Worm (Caenorhabditis elegans): ENCODE results near the gene ttr-20.
A peak's percentile ranks its signal among the peaks of the same experiment; 100 is the strongest.

ttr-20 gene

DNA sequence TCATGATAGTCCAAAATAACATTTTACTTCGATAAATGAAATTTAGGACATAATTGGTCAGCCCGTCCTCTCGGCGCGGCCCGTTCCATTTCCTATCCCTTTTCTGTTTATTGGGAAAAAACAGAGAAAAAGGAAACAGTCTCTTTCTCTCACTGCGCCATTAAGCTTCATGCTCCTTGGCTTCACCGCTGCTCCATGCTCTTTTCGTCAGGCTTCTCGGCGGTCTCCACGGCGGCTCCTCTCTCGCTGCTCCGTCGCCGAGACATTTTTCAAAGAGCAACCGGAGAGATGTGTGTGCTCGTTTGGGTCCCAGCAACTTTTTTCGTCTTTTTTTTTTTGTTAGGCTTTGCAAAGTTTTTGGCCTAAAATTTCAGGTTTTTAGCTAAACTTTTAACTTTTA is 35.7 kb upstream of the ttr-20 start:
- TF ChIP-seq nhr-11 (tag; optimal IDR thresholded peaks at IDR 0.05) (no peak), zag-1 (tag; optimal IDR thresholded peaks at IDR 0.05) (peak; percentile 29), C34F6.9 (tag; optimal IDR thresholded peaks at IDR 0.05) (peak; percentile 40), sma-9 (GFP tag; optimal IDR thresholded peaks at IDR 0.05) (peak; percentile 36), sma-9 (tag; optimal IDR thresholded peaks at IDR 0.05) (no peak), sem-4 (tag; optimal IDR thresholded peaks at IDR 0.05) (no peak), nhr-10 (tag; optimal IDR thresholded peaks at IDR 0.05) (no peak), mdl-1 (tag; optimal IDR thresholded peaks at IDR 0.05) (peak; percentile 56 to 67)

DNA sequence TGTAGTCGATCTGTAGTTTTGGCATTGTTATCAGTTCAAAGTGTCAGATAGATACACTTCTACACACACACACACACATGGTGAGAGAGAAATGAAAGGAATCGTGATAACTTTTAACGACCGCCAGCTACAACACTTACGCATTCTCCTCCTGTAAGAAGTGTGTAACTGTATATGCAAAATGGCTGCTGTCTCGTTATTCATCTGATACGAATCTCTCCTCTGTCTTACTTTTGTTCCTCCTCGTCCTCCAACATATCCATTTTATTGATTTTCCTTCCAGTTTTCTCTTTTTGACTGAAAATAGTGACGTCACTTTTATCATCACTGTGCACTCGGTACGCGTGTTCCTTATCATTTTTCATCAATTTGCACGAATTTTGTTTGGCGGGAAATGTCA is 33.9 kb upstream of the ttr-20 start:
- peak; percentile 1 for TF ChIP-seq ama-1 (optimal IDR thresholded peaks at IDR 0.05)
- peak; percentile 64 for TF ChIP-seq fos-1 (tag; optimal IDR thresholded peaks at IDR 0.05)
- no peak for TF ChIP-seq crh-2 (tag; optimal IDR thresholded peaks at IDR 0.05)
- TF ChIP-seq sma-9 (GFP tag; optimal IDR thresholded peaks at IDR 0.05), result peak; percentile 45
- TF ChIP-seq sma-9 (tag; optimal IDR thresholded peaks at IDR 0.05), result no peak

DNA sequence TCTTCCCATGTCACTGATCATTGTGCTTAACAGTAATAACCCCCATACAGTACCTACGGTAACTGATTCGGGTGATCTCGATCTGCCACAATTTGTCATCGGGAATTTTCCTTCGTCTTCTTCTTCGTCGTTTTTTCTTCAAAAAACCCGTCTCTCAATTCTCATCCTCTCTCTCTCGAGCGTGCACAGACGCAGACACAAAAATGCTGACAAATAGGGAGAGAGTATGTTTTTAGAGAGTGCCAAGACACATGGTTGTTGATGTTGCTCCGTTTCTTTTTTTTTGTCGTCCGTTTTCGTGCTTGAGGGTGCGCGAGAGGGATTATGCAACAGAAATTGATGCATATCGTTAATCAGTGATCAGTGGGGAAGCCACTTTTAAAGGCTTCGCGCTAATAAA is 31.2 kb upstream of the ttr-20 start:
- TF ChIP-seq nhr-237 (tag; optimal IDR thresholded peaks at IDR 0.05), result no peak
- TF ChIP-seq blmp-1 (tag; optimal IDR thresholded peaks at IDR 0.05; ENCODE audit: insufficient read depth), result peak; percentile 25
- TF ChIP-seq fos-1 (tag; optimal IDR thresholded peaks at IDR 0.05), result peak; percentile 70
- no peak for TF ChIP-seq Y55F3AM.14 (GFP tag; optimal IDR thresholded peaks at IDR 0.05)
- no peak for TF ChIP-seq lin-39 (tag; optimal IDR thresholded peaks at IDR 0.05)
- no peak for TF ChIP-seq peb-1 (tag; optimal IDR thresholded peaks at IDR 0.05)
- no peak for TF ChIP-seq mab-5 (tag; optimal IDR thresholded peaks at IDR 0.05)
- peak; percentile 38 for TF ChIP-seq zag-1 (tag; optimal IDR thresholded peaks at IDR 0.05)
- peak; percentile 76 for TF ChIP-seq sma-9 (GFP tag; optimal IDR thresholded peaks at IDR 0.05)
- no peak for TF ChIP-seq sma-9 (tag; optimal IDR thresholded peaks at IDR 0.05)
- TF ChIP-seq C34F6.9 (tag; optimal IDR thresholded peaks at IDR 0.05), result peak; percentile 81
- TF ChIP-seq lsy-2 (tag; optimal IDR thresholded peaks at IDR 0.05), result peak; percentile 36 to 78
- TF ChIP-seq aly-2 (tag; optimal IDR thresholded peaks at IDR 0.05), result no peak
- peak; percentile 82 for TF ChIP-seq ama-1 (optimal IDR thresholded peaks at IDR 0.05)
- peak; percentile 100 for TF ChIP-seq skn-1 (tag; optimal IDR thresholded peaks at IDR 0.05)
- TF ChIP-seq unc-62 (GFP tag; optimal IDR thresholded peaks at IDR 0.05), result no peak
- no peak for TF ChIP-seq R02D3.7 (tag; optimal IDR thresholded peaks at IDR 0.05)
- peak; percentile 85 for TF ChIP-seq nhr-129 (tag; optimal IDR thresholded peaks at IDR 0.05)
- TF ChIP-seq lin-13 (GFP tag; optimal IDR thresholded peaks at IDR 0.05), result peak; percentile 58
- no peak for TF ChIP-seq nhr-77 (tag; optimal IDR thresholded peaks at IDR 0.05)
- TF ChIP-seq elt-1 (tag; optimal IDR thresholded peaks at IDR 0.05), result no peak
- peak; percentile 74 for TF ChIP-seq crh-2 (tag; optimal IDR thresholded peaks at IDR 0.05)
- TF ChIP-seq gmeb-1 (tag; optimal IDR thresholded peaks at IDR 0.05), result peak; percentile 22
- TF ChIP-seq egl-27 (tag; optimal IDR thresholded peaks at IDR 0.05), result peak; percentile 39
- TF ChIP-seq nhr-6 (tag; optimal IDR thresholded peaks at IDR 0.05), result peak; percentile 38
- no peak for TF ChIP-seq ZK546.5 (tag; optimal IDR thresholded peaks at IDR 0.05)
- no peak for TF ChIP-seq unc-39 (tag; optimal IDR thresholded peaks at IDR 0.05)
- no peak for TF ChIP-seq ztf-1 (GFP tag; conservative IDR thresholded peaks at IDR 0.05)
- no peak for TF ChIP-seq lin-11 (tag; optimal IDR thresholded peaks at IDR 0.05)
- no peak for TF ChIP-seq nhr-10 (tag; optimal IDR thresholded peaks at IDR 0.05)
- no peak for TF ChIP-seq ztf-11 (tag; optimal IDR thresholded peaks at IDR 0.05)
- TF ChIP-seq nhr-12 (tag; optimal IDR thresholded peaks at IDR 0.05), result no peak
- peak; percentile 55 for TF ChIP-seq F13H6.1 (tag; optimal IDR thresholded peaks at IDR 0.05)
- TF ChIP-seq nhr-25 (tag; optimal IDR thresholded peaks at IDR 0.05), result peak; percentile 39
- no peak for TF ChIP-seq ceh-16 (tag; optimal IDR thresholded peaks at IDR 0.05)
- TF ChIP-seq dmd-4 (tag; optimal IDR thresholded peaks at IDR 0.05), result no peak
- no peak for TF ChIP-seq nhr-23 (tag; optimal IDR thresholded peaks at IDR 0.05)
- peak; percentile 46 for TF ChIP-seq sma-3 (GFP tag; optimal IDR thresholded peaks at IDR 0.05)
- TF ChIP-seq mdl-1 (tag; optimal IDR thresholded peaks at IDR 0.05), result peak; percentile 73 to 76
- TF ChIP-seq ztf-4 (tag; optimal IDR thresholded peaks at IDR 0.05), result no peak
- peak; percentile 71 for TF ChIP-seq nhr-21 (tag; optimal IDR thresholded peaks at IDR 0.05)
- TF ChIP-seq nhr-11 (tag; optimal IDR thresholded peaks at IDR 0.05), result no peak
- TF ChIP-seq ceh-82 (tag; optimal IDR thresholded peaks at IDR 0.05), result no peak
- no peak for TF ChIP-seq alr-1 (tag; optimal IDR thresholded peaks at IDR 0.05)
- no peak for TF ChIP-seq mbf-1 (tag; optimal IDR thresholded peaks at IDR 0.05)
- TF ChIP-seq unc-55 (GFP tag; optimal IDR thresholded peaks at IDR 0.05), result peak; percentile 92
- TF ChIP-seq snpc-4 (tag; optimal IDR thresholded peaks at IDR 0.05), result no peak
- no peak for TF ChIP-seq elt-3 (tag; optimal IDR thresholded peaks at IDR 0.05)
- TF ChIP-seq sem-4 (tag; optimal IDR thresholded peaks at IDR 0.05), result peak; percentile 6

Data from whole organism, L2 larva.